Worm (Caenorhabditis elegans) whole organism, L1 larva: ENCODE measurements around the gene F37C12.21.

Source experiments
- C04F5.9 ChIP-seq: sonication (generic microtip); optimal IDR thresholded peaks from 2 replicates; lab custom pipeline; 2016; ENCODE audit warnings: missing genetic modification characterization, missing compliant biosample characterization
- C16A3.4 ChIP-seq: fragments of 150-350 bp; optimal IDR thresholded peaks from 2 replicates; lab custom pipeline; 2014; ENCODE audit warnings: missing biosample characterization, missing genetic modification characterization
- C34B4.2 ChIP-seq: sonication (generic microtip); optimal IDR thresholded peaks from 2 replicates; lab custom pipeline; 2017; ENCODE audit warnings: mild to moderate bottlenecking, missing genetic modification characterization, missing compliant biosample characterization
- aha-1 ChIP-seq: fragments of 150-350 bp; optimal IDR thresholded peaks from 2 replicates; lab custom pipeline; 2014; ENCODE audit warnings: missing biosample characterization, missing genetic modification characterization
- aly-2 ChIP-seq: fragments of 150-350 bp; optimal IDR thresholded peaks from 2 replicates; lab custom pipeline; 2014; ENCODE audit warnings: missing biosample characterization, missing genetic modification characterization
- ceh-8 ChIP-seq: fragments of 200-800 bp; sonication (Bioruptor generic); optimal IDR thresholded peaks from 2 replicates; lab custom pipeline; 2018; ENCODE audit warnings: mild to moderate bottlenecking, missing genetic modification characterization, moderate library complexity, missing compliant biosample characterization
- ceh-88 ChIP-seq: fragments of 200-800 bp; sonication (Bioruptor generic); IDR thresholded peaks from 2 replicates; pipeline ENCODE4 v1.3.6; 2022; ENCODE audit warnings: missing genetic modification characterization, missing compliant biosample characterization
- ceh-90 ChIP-seq: sonication (generic microtip); optimal IDR thresholded peaks from 2 replicates; lab custom pipeline; 2016; ENCODE audit warnings: missing genetic modification characterization, missing compliant biosample characterization
- efl-1 ChIP-seq, 4 experiments: fragments of 150-350 bp; optimal IDR thresholded peaks in 3 of 4; peaks in 1 of 4; 1 replicate in 1 of 4; 2 replicates in 3 of 4; lab custom pipeline; 2014; ENCODE audit warnings: missing biosample characterization in 2 of 4, missing genetic modification characterization in 2 of 4, missing genetic modification reagents in 2 of 4
- fkh-8 ChIP-seq: sonication (generic microtip); optimal IDR thresholded peaks from 2 replicates; lab custom pipeline; 2016; ENCODE audit warnings: mild to moderate bottlenecking, missing genetic modification characterization, missing compliant biosample characterization
- grh-1 ChIP-seq: fragments of 200-800 bp; sonication (Bioruptor generic); IDR thresholded peaks from 2 replicates; pipeline ENCODE4 v1.3.6; 2022; ENCODE audit warnings: missing genetic modification reagents, missing genetic modification characterization, missing compliant biosample characterization
- hlh-17 ChIP-seq: fragments of 200-800 bp; sonication (Bioruptor generic); optimal IDR thresholded peaks from 2 replicates; lab custom pipeline; 2018; ENCODE audit warnings: missing genetic modification characterization, mild to moderate bottlenecking, missing compliant biosample characterization, moderate library complexity, borderline replicate concordance
- irx-1 ChIP-seq: sonication (generic microtip); optimal IDR thresholded peaks from 2 replicates; lab custom pipeline; 2016; ENCODE audit warnings: missing genetic modification characterization, missing compliant biosample characterization
- lin-14 ChIP-seq: fragments of 200-800 bp; sonication (Bioruptor generic); optimal IDR thresholded peaks from 2 replicates; lab custom pipeline; 2018; ENCODE audit warnings: mild to moderate bottlenecking, missing genetic modification characterization, moderate library complexity, missing compliant biosample characterization
- lin-39 ChIP-seq: fragments of 150-350 bp; optimal IDR thresholded peaks from 2 replicates; lab custom pipeline; 2014; ENCODE audit warnings: missing biosample characterization, missing genetic modification reagents, missing genetic modification characterization
- lsy-2 ChIP-seq, 2 experiments: fragments of 150-350 bp; optimal IDR thresholded peaks; 2 replicates each; lab custom pipeline; 2014; ENCODE audit warnings: missing biosample characterization in 2 of 2, missing genetic modification characterization in 2 of 2
- mab-9 ChIP-seq: fragments of 200-800 bp; sonication (Bioruptor generic); IDR thresholded peaks from 2 replicates; pipeline ENCODE4 v1.3.6; 2022; ENCODE audit warnings: missing genetic modification reagents, missing genetic modification characterization, missing compliant biosample characterization
- mef-2 ChIP-seq: fragments of 150-350 bp; optimal IDR thresholded peaks from 2 replicates; lab custom pipeline; 2014; ENCODE audit warnings: missing biosample characterization, missing genetic modification characterization
- nhr-19 ChIP-seq: fragments of 200-800 bp; sonication (Bioruptor generic); conservative IDR thresholded peaks from 2 replicates; pipeline ENCODE4 v1.3.6; 2022; ENCODE audit warnings: missing genetic modification characterization, missing compliant biosample characterization
- nhr-20 ChIP-seq: sonication (generic microtip); optimal IDR thresholded peaks from 2 replicates; lab custom pipeline; 2016; ENCODE audit warnings: mild to moderate bottlenecking, missing genetic modification characterization, missing compliant biosample characterization
- nhr-47 ChIP-seq: sonication (generic microtip); optimal IDR thresholded peaks from 2 replicates; lab custom pipeline; 2016; ENCODE audit warnings: mild to moderate bottlenecking, missing genetic modification characterization, moderate library complexity, missing compliant biosample characterization
- nhr-71 ChIP-seq: sonication (generic microtip); optimal IDR thresholded peaks from 2 replicates; lab custom pipeline; 2016; ENCODE audit warnings: mild to moderate bottlenecking, missing genetic modification characterization, moderate library complexity, missing compliant biosample characterization
- nhr-76 ChIP-seq: sonication (generic microtip); optimal IDR thresholded peaks from 2 replicates; lab custom pipeline; 2017; ENCODE audit warnings: missing biosample characterization, missing genetic modification characterization
- pqm-1 ChIP-seq: sonication (generic microtip); optimal IDR thresholded peaks from 3 replicates; lab custom pipeline; 2017; ENCODE audit warnings: missing biosample characterization, missing genetic modification characterization
- rnt-1 ChIP-seq: sonication (generic microtip); optimal IDR thresholded peaks from 2 replicates; lab custom pipeline; 2016; ENCODE audit warnings: mild to moderate bottlenecking, missing genetic modification characterization, moderate library complexity, missing compliant biosample characterization
- snu-23 ChIP-seq: sonication (generic microtip); optimal IDR thresholded peaks from 2 replicates; lab custom pipeline; 2016; ENCODE audit warnings: missing genetic modification characterization, missing compliant biosample characterization
- sptf-1 ChIP-seq: fragments of 150-350 bp; optimal IDR thresholded peaks from 2 replicates; lab custom pipeline; 2014; ENCODE audit warnings: missing biosample characterization, missing genetic modification characterization
- swsn-7 ChIP-seq: sonication (generic microtip); optimal IDR thresholded peaks from 2 replicates; lab custom pipeline; 2016; ENCODE audit warnings: missing genetic modification characterization, missing compliant biosample characterization
- tbx-2 ChIP-seq: sonication (generic microtip); optimal IDR thresholded peaks from 2 replicates; lab custom pipeline; 2016; ENCODE audit warnings: missing genetic modification characterization, missing compliant biosample characterization
- unc-98 ChIP-seq: fragments of 200-800 bp; sonication (Bioruptor generic); IDR thresholded peaks from 2 replicates; pipeline ENCODE4 v1.3.6; 2022; ENCODE audit warnings: missing genetic modification characterization, missing compliant biosample characterization
- vab-15 ChIP-seq: sonication (generic microtip); optimal IDR thresholded peaks from 2 replicates; lab custom pipeline; 2017; ENCODE audit warnings: missing genotype, mild to moderate bottlenecking, missing genetic modification characterization, missing compliant biosample characterization
- xbp-1 ChIP-seq: sonication (generic microtip); optimal IDR thresholded peaks from 2 replicates; lab custom pipeline; 2016; ENCODE audit warnings: missing genetic modification characterization, missing compliant biosample characterization
- ztf-4 ChIP-seq: fragments of 150-350 bp; optimal IDR thresholded peaks from 2 replicates; lab custom pipeline; 2014; ENCODE audit warnings: missing biosample characterization, missing genetic modification characterization

The F37C12.21 gene

ce11 chrIII:7144749-7145148, 43.4 kb upstream of the F37C12.21 start, which contains the start of gene glr-2:
Gene glr-2 (minus strand): TSS chrIII:7144959.
- TF ChIP-seq aly-2 (no peak), lin-14 (GFP tag; lab: Kevin White, UChicago) (peak; percentile 35), ceh-8 (peak; percentile 13)

DNA sequence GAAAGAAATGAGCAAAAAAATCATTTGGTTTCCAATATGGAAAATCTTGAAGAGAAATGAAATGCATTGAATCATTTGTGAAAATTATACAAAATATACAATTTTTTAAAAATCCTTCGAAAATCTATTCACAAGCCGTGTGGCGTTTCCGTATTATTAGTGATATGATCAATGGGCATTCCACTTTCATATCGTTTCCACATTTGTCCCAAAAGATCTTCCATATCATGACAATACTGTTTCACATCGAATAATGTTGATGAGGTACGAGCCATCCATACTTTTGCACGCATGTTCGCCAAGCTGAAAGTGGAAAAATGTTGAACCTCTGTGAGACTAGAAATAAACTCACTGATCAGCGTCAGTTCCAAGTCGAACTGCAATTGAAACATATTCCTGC, 41.8 kb upstream of the F37C12.21 start:
- TF ChIP-seq swsn-7 (no peak), hlh-17 (no peak), lin-39 (no peak), nhr-47 (tag; lab: Kevin White, UChicago) (no peak), rnt-1 (no peak), ceh-88 (GFP tag; lab: Robert Waterston, UW) (no peak)

ce11 chrIII:7148191-7148590, 40.0 kb upstream of the F37C12.21 start:
- no peak for TF ChIP-seq vab-15 (tag; lab: Kevin White, UChicago)
- no peak for TF ChIP-seq pqm-1 (tag; lab: Kevin White, UChicago)
- TF ChIP-seq tbx-2 (tag; lab: Kevin White, UChicago) = no peak
- no peak for TF ChIP-seq efl-1 (optimal IDR thresholded peaks at IDR 0.05; lab: Kevin White, UChicago)
- TF ChIP-seq efl-1 (GFP tag; optimal IDR thresholded peaks at IDR 0.05 in 1 of 2; lab: Kevin White, UChicago) = peak in 1 of 2 experiments; percentile 86

DNA sequence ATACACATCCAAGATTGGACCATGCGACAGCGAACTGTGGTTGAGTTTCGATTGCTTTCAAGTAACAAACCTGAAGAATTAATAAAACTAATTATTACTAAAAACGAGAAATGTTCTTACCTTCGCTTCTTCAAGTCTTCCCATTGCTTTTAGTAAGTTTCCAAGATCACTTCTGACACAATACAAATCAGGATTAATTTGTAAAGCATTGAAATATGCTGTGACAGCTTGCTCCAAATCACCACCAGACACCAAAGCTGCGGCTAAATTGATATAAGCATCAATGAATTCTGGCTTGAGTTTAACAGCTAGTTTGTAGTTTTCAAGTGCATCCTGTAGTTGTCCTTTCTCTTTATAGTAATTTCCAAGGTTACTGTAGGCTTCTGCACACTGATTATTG, 38.0 kb upstream of the F37C12.21 start:
- TF ChIP-seq nhr-47 (tag; lab: Kevin White, UChicago) = no peak
- no peak for TF ChIP-seq irx-1 (tag; lab: Kevin White, UChicago)
- no peak for TF ChIP-seq xbp-1 (tag; lab: Kevin White, UChicago)
- TF ChIP-seq C04F5.9 (tag; lab: Kevin White, UChicago) = no peak
- TF ChIP-seq ceh-90 (tag; lab: Kevin White, UChicago) = no peak
- no peak for TF ChIP-seq ztf-4 (tag; lab: Kevin White, UChicago)

- TF ChIP-seq snu-23 (GFP tag; lab: Kevin White, UChicago) (peak; percentile 13), fkh-8 (no peak), unc-98 (GFP tag; lab: Robert Waterston, UW) (no peak), grh-1 (GFP tag; lab: Robert Waterston, UW) (peak; percentile 74), C04F5.9 (tag; lab: Kevin White, UChicago) (no peak), nhr-20 (tag; lab: Kevin White, UChicago) (peak; percentile 17), ceh-8 (no peak), nhr-19 (GFP tag; lab: Robert Waterston, UW) (peak; percentile 26; the same call in 1 of the 2 replicates), nhr-71 (tag; lab: Kevin White, UChicago) (peak; percentile 23), mab-9 (GFP tag; lab: Robert Waterston, UW) (no peak), sptf-1 (tag; lab: Kevin White, UChicago) (no peak), C34B4.2 (no peak), swsn-7 (no peak), C16A3.4 (tag; lab: Kevin White, UChicago) (no peak), aha-1 (no peak), mef-2 (tag; lab: Kevin White, UChicago) (no peak), efl-1 (optimal IDR thresholded peaks at IDR 0.05; lab: Kevin White, UChicago) (no peak), efl-1 (GFP tag; optimal IDR thresholded peaks at IDR 0.05 in 1 of 2; lab: Kevin White, UChicago) (no peak), lsy-2 (tag; optimal IDR thresholded peaks at IDR 0.05; lab: Kevin White, UChicago) (peak in 1 of 2 experiments; percentile 17), nhr-76 (tag; lab: Kevin White, UChicago) (no peak), lin-14 (GFP tag; lab: Kevin White, UChicago) (peak; percentile 51)
Measured at ce11 chrIII:7152569-7152968, 35.6 kb upstream of the F37C12.21 start.
